Worm (Caenorhabditis elegans) whole organism, young adult: ENCODE results near the gene fbxa-79.

Experiments used
- B0019.2 ChIP-seq: fragments of 200-800 bp; sonication (Bioruptor generic); conservative IDR thresholded peaks from 2 replicates; pipeline ENCODE4 v1.3.6; 2022; ENCODE audit warnings: missing genetic modification reagents, missing genetic modification characterization, missing compliant biosample characterization
- C17E4.6 ChIP-seq: fragments of 200-800 bp; sonication (Bioruptor generic); IDR thresholded peaks from 2 replicates; pipeline ENCODE4 v1.3.6; 2022; ENCODE audit warnings: missing genetic modification reagents, missing genetic modification characterization, missing compliant biosample characterization
- F10E7.11 ChIP-seq: sonication (generic microtip); optimal IDR thresholded peaks from 2 replicates; lab custom pipeline; 2017; ENCODE audit warnings: mild to moderate bottlenecking, missing genetic modification characterization, moderate library complexity, missing compliant biosample characterization
- attf-5 ChIP-seq: fragments of 200-800 bp; sonication (Bioruptor generic); optimal IDR thresholded peaks from 2 replicates; lab custom pipeline; 2018; ENCODE audit warnings: mild to moderate bottlenecking, missing genetic modification characterization, missing compliant biosample characterization
- attf-6 ChIP-seq: fragments of 200-800 bp; sonication (Bioruptor generic); IDR thresholded peaks from 2 replicates; pipeline ENCODE4 v1.3.6; 2022; ENCODE audit warnings: missing genetic modification reagents, missing genetic modification characterization, missing compliant biosample characterization
- ceh-100 ChIP-seq: fragments of 200-800 bp; sonication (Bioruptor generic); IDR thresholded peaks from 2 replicates; pipeline ENCODE4 v1.3.6; 2022; ENCODE audit warnings: missing genetic modification reagents, missing genetic modification characterization, missing compliant biosample characterization
- efl-1 ChIP-seq: fragments of 150-350 bp; optimal IDR thresholded peaks from 2 replicates; lab custom pipeline; 2014; ENCODE audit warnings: missing biosample characterization, missing genetic modification reagents, missing genetic modification characterization
- nfya-1 ChIP-seq: sonication (generic microtip); optimal IDR thresholded peaks from 2 replicates; lab custom pipeline; 2017; ENCODE audit warnings: antibody characterized with exemption, missing compliant biosample characterization, missing genetic modification characterization, borderline replicate concordance; ENCODE audit not compliant: insufficient read depth
- nfya-2 ChIP-seq: fragments of 200-800 bp; sonication (Bioruptor generic); IDR thresholded peaks from 2 replicates; pipeline ENCODE4 v1.3.6; 2022; ENCODE audit warnings: missing genetic modification reagents, missing genetic modification characterization, missing compliant biosample characterization
- snpc-1.3 ChIP-seq: sonication (generic microtip); optimal IDR thresholded peaks from 2 replicates; lab custom pipeline; 2017; ENCODE audit warnings: missing genetic modification characterization, mild to moderate bottlenecking, missing compliant biosample characterization, antibody characterized with exemption, moderate library complexity, missing genotype, missing genetic modification reagents; ENCODE audit not compliant: insufficient read depth
- snpc-4 ChIP-seq, 5 experiments: fragments of 150-350 bp in 1 of 5; sonication (generic microtip) in 4 of 5; optimal IDR thresholded peaks; 2 replicates each; lab custom pipeline; 2014 to 2018; ENCODE audit warnings: missing genetic modification characterization in 5 of 5, missing biosample characterization in 3 of 5, antibody characterized with exemption in 2 of 5, mild to moderate bottlenecking in 2 of 5, missing compliant biosample characterization in 2 of 5, missing genotype in 2 of 5, moderate library complexity in 2 of 5, missing genetic modification reagents in 1 of 5
- tbx-9 ChIP-seq: sonication (generic microtip); optimal IDR thresholded peaks from 2 replicates; lab custom pipeline; 2016; ENCODE audit warnings: borderline replicate concordance, missing genetic modification characterization, inconsistent platforms, missing compliant biosample characterization
- unc-130 ChIP-seq: sonication (generic microtip); optimal IDR thresholded peaks from 2 replicates; lab custom pipeline; 2016; ENCODE audit warnings: missing genetic modification reagents, missing genetic modification characterization, missing compliant biosample characterization

ce11 chrIII:1293135-1293534 is 15.0 kb downstream of the fbxa-79 start, which contains the start of gene fbxa-36:
- TF ChIP-seq C17E4.6 (GFP tag; lab: Robert Waterston, UW): no peak
- TF ChIP-seq efl-1 (GFP tag; lab: Kevin White, UChicago): no peak
- TF ChIP-seq snpc-1.3 (tag; lab: Kevin White, UChicago): no peak
- no peak for TF ChIP-seq attf-5 (GFP tag; lab: Kevin White, UChicago)
- TF ChIP-seq tbx-9 (tag; lab: Kevin White, UChicago): no peak
- TF ChIP-seq nfya-1: no peak
- no peak for TF ChIP-seq B0019.2 (GFP tag; lab: Robert Waterston, UW)
- TF ChIP-seq unc-130 (GFP tag; lab: Kevin White, UChicago): no peak
- no peak for TF ChIP-seq ceh-100 (GFP tag; lab: Robert Waterston, UW)
- no peak for TF ChIP-seq F10E7.11 (tag; lab: Kevin White, UChicago)
- TF ChIP-seq attf-6: no peak
- TF ChIP-seq nfya-2 (GFP tag; lab: Robert Waterston, UW): no peak
- TF ChIP-seq snpc-4 (GFP tag; optimal IDR thresholded peaks at IDR 0.05; lab: Kevin White, UChicago): no peak
- TF ChIP-seq snpc-4 (tag; optimal IDR thresholded peaks at IDR 0.05; lab: Kevin White, UChicago): no peak
